Worm (Caenorhabditis elegans): Measurements from ENCODE around the gene C44H9.6.

The C44H9.6 gene

ce11 chrV:12877579-12877978 is 32.4 kb upstream of the C44H9.6 start:
- TF ChIP-seq ztf-11 (tag; optimal IDR thresholded peaks at IDR 0.05) = no peak
- TF ChIP-seq fos-1 (tag; optimal IDR thresholded peaks at IDR 0.05) = peak; percentile 28

ce11 chrV:12876708-12877107 is 31.6 kb upstream of the C44H9.6 start:
- TF ChIP-seq nhr-237 (tag; optimal IDR thresholded peaks at IDR 0.05) (no peak), fos-1 (tag; optimal IDR thresholded peaks at IDR 0.05) (peak; percentile 48), sma-9 (GFP tag; optimal IDR thresholded peaks at IDR 0.05) (peak; percentile 58), sma-9 (tag; optimal IDR thresholded peaks at IDR 0.05) (no peak), crh-2 (tag; optimal IDR thresholded peaks at IDR 0.05) (peak; percentile 20)

- TF ChIP-seq peb-1 (tag; optimal IDR thresholded peaks at IDR 0.05) (no peak), C34F6.9 (tag; optimal IDR thresholded peaks at IDR 0.05) (no peak), lin-11 (tag; optimal IDR thresholded peaks at IDR 0.05) (no peak), nhr-10 (tag; optimal IDR thresholded peaks at IDR 0.05) (no peak), ztf-4 (tag; optimal IDR thresholded peaks at IDR 0.05) (no peak), unc-55 (GFP tag; optimal IDR thresholded peaks at IDR 0.05) (no peak), blmp-1 (tag; optimal IDR thresholded peaks at IDR 0.05; ENCODE audit: insufficient read depth) (peak; percentile 4), mab-5 (tag; optimal IDR thresholded peaks at IDR 0.05) (no peak)
Measured at ce11 chrV:12875850-12876249, 30.7 kb upstream of the C44H9.6 start.

- TF ChIP-seq nhr-12 (tag; optimal IDR thresholded peaks at IDR 0.05) = no peak
- no peak for TF ChIP-seq aly-2 (tag; optimal IDR thresholded peaks at IDR 0.05)
- TF ChIP-seq sma-9 (GFP tag; optimal IDR thresholded peaks at IDR 0.05) = no peak
- TF ChIP-seq sma-9 (tag; optimal IDR thresholded peaks at IDR 0.05) = no peak
- TF ChIP-seq skn-1 (tag; optimal IDR thresholded peaks at IDR 0.05) = no peak
- TF ChIP-seq fos-1 (tag; optimal IDR thresholded peaks at IDR 0.05) = no peak
- no peak for TF ChIP-seq lsy-2 (tag; optimal IDR thresholded peaks at IDR 0.05)
- no peak for TF ChIP-seq nhr-6 (tag; optimal IDR thresholded peaks at IDR 0.05)
- no peak for TF ChIP-seq alr-1 (tag; optimal IDR thresholded peaks at IDR 0.05)
- TF ChIP-seq nhr-25 (tag; optimal IDR thresholded peaks at IDR 0.05) = no peak
- TF ChIP-seq ztf-4 (tag; optimal IDR thresholded peaks at IDR 0.05) = no peak
- no peak for TF ChIP-seq ceh-16 (tag; optimal IDR thresholded peaks at IDR 0.05)
- no peak for TF ChIP-seq snpc-4 (tag; optimal IDR thresholded peaks at IDR 0.05)
- no peak for TF ChIP-seq lin-11 (tag; optimal IDR thresholded peaks at IDR 0.05)
- TF ChIP-seq blmp-1 (tag; optimal IDR thresholded peaks at IDR 0.05; ENCODE audit: insufficient read depth) = no peak
- no peak for TF ChIP-seq crh-2 (tag; optimal IDR thresholded peaks at IDR 0.05)
- no peak for TF ChIP-seq nhr-23 (tag; optimal IDR thresholded peaks at IDR 0.05)
Measured at ce11 chrV:12871753-12872152, 26.6 kb upstream of the C44H9.6 start, which contains the start of gene bus-19. bus-19 (plus strand) TSS chrV:12872053.

ce11 chrV:12870740-12871139 is 25.6 kb upstream of the C44H9.6 start:
- TF ChIP-seq nhr-10 (tag; optimal IDR thresholded peaks at IDR 0.05) (no peak), nhr-129 (tag; optimal IDR thresholded peaks at IDR 0.05) (peak; percentile 17), F13H6.1 (tag; optimal IDR thresholded peaks at IDR 0.05) (peak; percentile 40)

ce11 chrV:12869948-12870347 is 24.8 kb upstream of the C44H9.6 start, which contains the start of gene T07F10.3:
T07F10.3 (minus strand) TSS chrV:12870045.
- no peak for TF ChIP-seq ztf-1 (GFP tag; conservative IDR thresholded peaks at IDR 0.05)
- peak; percentile 95 for TF ChIP-seq unc-55 (GFP tag; optimal IDR thresholded peaks at IDR 0.05)
- TF ChIP-seq peb-1 (tag; optimal IDR thresholded peaks at IDR 0.05) = no peak
- TF ChIP-seq zag-1 (tag; optimal IDR thresholded peaks at IDR 0.05) = no peak
- no peak for TF ChIP-seq lin-39 (tag; optimal IDR thresholded peaks at IDR 0.05)
- TF ChIP-seq nhr-237 (tag; optimal IDR thresholded peaks at IDR 0.05) = no peak
- TF ChIP-seq nhr-10 (tag; optimal IDR thresholded peaks at IDR 0.05) = peak; percentile 2
- peak; percentile 76 for TF ChIP-seq snpc-4 (tag; optimal IDR thresholded peaks at IDR 0.05)
- TF ChIP-seq ama-1 (optimal IDR thresholded peaks at IDR 0.05) = peak; percentile 34
- peak; percentile 30 for TF ChIP-seq skn-1 (tag; optimal IDR thresholded peaks at IDR 0.05)
- peak; percentile 36 for TF ChIP-seq blmp-1 (tag; optimal IDR thresholded peaks at IDR 0.05; ENCODE audit: insufficient read depth)
- TF ChIP-seq unc-39 (tag; optimal IDR thresholded peaks at IDR 0.05) = no peak
- TF ChIP-seq nhr-12 (tag; optimal IDR thresholded peaks at IDR 0.05) = no peak
- TF ChIP-seq nhr-25 (tag; optimal IDR thresholded peaks at IDR 0.05) = peak; percentile 83
- peak; percentile 59 for TF ChIP-seq nhr-129 (tag; optimal IDR thresholded peaks at IDR 0.05)
- no peak for TF ChIP-seq unc-62 (GFP tag; optimal IDR thresholded peaks at IDR 0.05)
- TF ChIP-seq mdl-1 (tag; optimal IDR thresholded peaks at IDR 0.05) = no peak
- TF ChIP-seq lin-13 (GFP tag; optimal IDR thresholded peaks at IDR 0.05) = peak; percentile 89
- no peak for TF ChIP-seq elt-3 (tag; optimal IDR thresholded peaks at IDR 0.05)
- TF ChIP-seq ztf-11 (tag; optimal IDR thresholded peaks at IDR 0.05) = no peak
- TF ChIP-seq ZK546.5 (tag; optimal IDR thresholded peaks at IDR 0.05) = no peak
- TF ChIP-seq C34F6.9 (tag; optimal IDR thresholded peaks at IDR 0.05) = peak; percentile 86
- TF ChIP-seq F13H6.1 (tag; optimal IDR thresholded peaks at IDR 0.05) = peak; percentile 88
- peak; percentile 50 for TF ChIP-seq ceh-16 (tag; optimal IDR thresholded peaks at IDR 0.05)
- TF ChIP-seq Y55F3AM.14 (GFP tag; optimal IDR thresholded peaks at IDR 0.05) = peak; percentile 17
- TF ChIP-seq elt-1 (tag; optimal IDR thresholded peaks at IDR 0.05) = no peak
- peak; percentile 80 for TF ChIP-seq nhr-21 (tag; optimal IDR thresholded peaks at IDR 0.05)
- no peak for TF ChIP-seq nhr-23 (tag; optimal IDR thresholded peaks at IDR 0.05)
- TF ChIP-seq gmeb-1 (tag; optimal IDR thresholded peaks at IDR 0.05) = peak; percentile 99
- no peak for TF ChIP-seq ceh-82 (tag; optimal IDR thresholded peaks at IDR 0.05)
- TF ChIP-seq sma-3 (GFP tag; optimal IDR thresholded peaks at IDR 0.05) = peak; percentile 95
- TF ChIP-seq alr-1 (tag; optimal IDR thresholded peaks at IDR 0.05) = no peak
